Worm (Caenorhabditis elegans) whole organism, young adult: ENCODE measurements around the gene F20G2.2.

Source experiments
- F52B5.7 ChIP-seq: sonication (generic microtip); optimal IDR thresholded peaks from 2 replicates; lab custom pipeline; 2016; ENCODE audit warnings: mild to moderate bottlenecking, missing genetic modification characterization, missing compliant biosample characterization
- ama-1 ChIP-seq, 3 experiments: fragments of 150-350 bp in 1 of 3; sonication (generic microtip) in 2 of 3; optimal IDR thresholded peaks; 2 replicates each; lab custom pipeline; 2014 to 2018; ENCODE audit warnings: missing biosample characterization in 2 of 3, missing genetic modification characterization in 2 of 3, missing genetic modification reagents in 2 of 3
- ceh-58 ChIP-seq: fragments of 200-800 bp; sonication (Bioruptor generic); IDR thresholded peaks from 2 replicates; pipeline ENCODE4 v1.3.6; 2022; ENCODE audit warnings: missing genetic modification characterization, missing compliant biosample characterization
- unc-130 ChIP-seq: sonication (generic microtip); optimal IDR thresholded peaks from 2 replicates; lab custom pipeline; 2016; ENCODE audit warnings: missing genetic modification reagents, missing genetic modification characterization, missing compliant biosample characterization
- unc-62 ChIP-seq: fragments of 150-350 bp; optimal IDR thresholded peaks from 2 replicates; lab custom pipeline; 2014; ENCODE audit warnings: missing biosample characterization, missing genetic modification reagents, missing genetic modification characterization
- ztf-6 ChIP-seq: fragments of 200-800 bp; sonication (Bioruptor generic); IDR thresholded peaks from 2 replicates; pipeline ENCODE4 v1.3.6; 2022; ENCODE audit warnings: missing genetic modification reagents, missing genetic modification characterization, missing compliant biosample characterization

- TF ChIP-seq unc-62 (GFP tag; lab: Kevin White, UChicago) (no peak), ama-1 (optimal IDR thresholded peaks at IDR 0.05; lab: Kevin White, UChicago) (no peak), ama-1 (GFP tag; optimal IDR thresholded peaks at IDR 0.05; lab: Kevin White, UChicago) (no peak), ceh-58 (GFP tag; lab: Robert Waterston, UW) (no peak), ztf-6 (no peak), unc-130 (GFP tag; lab: Kevin White, UChicago) (no peak), F52B5.7 (tag; lab: Kevin White, UChicago) (no peak)
These were observed 47.7 kb upstream of the F20G2.2 start, which contains the start of gene swan-2 for ce11 chrV:13803902-13804301.
